Fruit fly (Drosophila melanogaster): ENCODE results near the gene p130CAS.

DNA sequence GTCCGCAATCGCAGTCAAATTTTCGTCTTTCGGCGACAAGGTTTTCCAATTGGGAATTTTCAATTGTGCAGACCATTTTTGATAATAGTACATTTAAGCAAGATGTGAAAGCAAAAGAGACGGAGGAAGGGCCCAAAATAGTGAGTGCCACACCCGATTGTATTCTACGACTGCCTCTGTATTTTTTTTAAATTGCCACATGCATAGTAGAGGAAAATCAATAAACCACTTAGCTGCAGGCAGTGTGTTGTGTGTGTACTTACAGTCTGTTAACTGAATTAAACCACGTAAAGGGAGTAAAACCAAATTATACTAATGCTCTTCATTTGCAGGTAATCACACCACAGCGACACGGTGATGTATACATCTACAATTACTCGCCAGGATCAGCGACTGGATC lies 19.0 kb downstream of the p130CAS start:
- TF ChIP-seq Myc (optimal IDR thresholded peaks at IDR 0.05) (no peak), Sin3A (optimal IDR thresholded peaks at IDR 0.05) (no peak), h (optimal IDR thresholded peaks at IDR 0.05) (no peak), insv (optimal IDR thresholded peaks at IDR 0.05) (no peak)
